Worm (Caenorhabditis elegans): ENCODE results near the gene C09G9.8.

C09G9.8 gene

DNA sequence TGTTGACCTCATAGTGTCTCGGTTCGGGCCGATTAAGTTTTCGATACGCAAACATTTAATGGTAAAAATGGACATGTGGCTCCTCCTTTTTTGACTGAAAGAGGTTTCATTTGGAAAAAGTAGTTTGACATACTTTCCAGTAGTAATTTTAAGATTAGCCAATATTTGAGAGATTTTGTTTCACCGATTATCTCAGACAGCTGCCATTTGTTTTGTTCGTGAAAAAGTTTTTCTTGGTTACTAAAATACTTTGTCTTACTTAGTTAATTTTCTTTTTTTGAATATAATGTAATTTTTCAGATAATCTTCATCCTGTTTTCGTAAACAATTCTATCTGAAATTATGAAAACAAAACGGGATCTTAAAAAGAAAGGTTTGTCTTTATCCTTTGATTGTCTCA lies 4.9 kb downstream of the C09G9.8 start, which contains the start of gene C09G9.5:
TSS of gene C09G9.5 (plus strand) at position 301 of the 400 bp plus-strand sequence.
- TF ChIP-seq mab-9 (GFP tag; IDR thresholded peaks at IDR 0.05) (no peak), lin-35 (GFP tag; optimal IDR thresholded peaks at IDR 0.05) (no peak), C16A3.4 (tag; optimal IDR thresholded peaks at IDR 0.05) (no peak), snu-23 (GFP tag; optimal IDR thresholded peaks at IDR 0.05) (no peak), ama-1 (optimal IDR thresholded peaks at IDR 0.05) (no peak), F16B12.6 (tag; optimal IDR thresholded peaks at IDR 0.05) (no peak), rnt-1 (tag; optimal IDR thresholded peaks at IDR 0.05) (no peak), hlh-4 (tag; optimal IDR thresholded peaks at IDR 0.05) (no peak), sox-4 (tag; optimal IDR thresholded peaks at IDR 0.05) (no peak), mdl-1 (tag; optimal IDR thresholded peaks at IDR 0.05) (no peak), skn-1 (tag; optimal IDR thresholded peaks at IDR 0.05) (no peak), ceh-82 (tag; optimal IDR thresholded peaks at IDR 0.05) (no peak), fkh-10 (GFP tag; optimal IDR thresholded peaks at IDR 0.05) (no peak), nhr-90 (tag; optimal IDR thresholded peaks at IDR 0.05; ENCODE audit: poor library complexity) (no peak)

DNA sequence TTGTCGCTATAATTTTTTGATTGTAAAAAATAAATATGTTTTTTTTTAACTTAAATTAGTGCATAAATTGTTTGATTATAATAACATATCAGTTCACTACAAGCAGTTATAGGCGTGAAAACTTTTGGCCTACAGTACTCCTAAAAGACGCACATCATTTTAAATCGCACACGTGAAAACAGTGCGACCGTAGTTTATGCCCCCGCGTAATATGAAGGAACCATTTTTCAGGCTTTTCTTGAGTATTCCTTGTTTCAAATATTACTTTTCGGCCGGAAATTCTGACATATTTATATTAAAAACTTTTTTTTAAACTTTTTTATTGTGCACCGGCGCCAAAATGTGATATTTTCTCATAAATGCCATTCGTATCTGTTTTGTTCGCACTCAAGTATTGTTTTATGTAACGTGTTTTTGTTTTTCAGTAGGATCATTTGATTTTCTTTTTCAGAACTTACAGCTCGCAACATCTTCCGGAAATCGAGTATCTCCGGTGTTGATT lies 7.3 kb downstream of the C09G9.8 start, which contains the start of gene oma-1:
TSS of gene oma-1 (plus strand) at position 452 of the 502 bp plus-strand sequence.
- no peak for TF ChIP-seq egl-27 (tag; optimal IDR thresholded peaks at IDR 0.05)
- TF ChIP-seq nhr-85 (tag) = peak; percentile 35

DNA sequence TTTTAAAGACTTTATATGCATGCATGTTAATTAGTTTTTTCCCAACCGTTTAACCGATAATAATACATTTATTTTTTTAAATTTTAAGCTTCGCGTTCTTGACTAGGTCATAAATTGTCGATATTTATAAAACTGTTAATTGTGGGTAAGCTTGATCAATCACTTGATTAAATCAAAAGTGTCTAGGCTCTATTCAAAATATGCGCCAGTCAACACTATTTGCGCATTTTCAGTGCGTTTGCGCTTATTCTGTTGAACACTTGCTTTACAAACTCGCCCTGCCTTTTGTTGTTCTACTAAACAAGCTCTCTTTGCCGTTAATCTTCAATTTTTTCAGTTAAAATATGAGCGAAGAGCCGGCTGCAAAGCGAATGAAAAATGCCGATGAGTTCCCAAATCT lies 9.8 kb downstream of the C09G9.8 start, which contains the start of gene spr-2:
TSS of gene spr-2 (plus strand) at position 332 of the 400 bp plus-strand sequence.
- TF ChIP-seq dsc-1 (tag; optimal IDR thresholded peaks at IDR 0.05) = peak; percentile 75
- no peak for TF ChIP-seq ets-5 (GFP tag; IDR thresholded peaks at IDR 0.05)
- peak; percentile 65 for TF ChIP-seq lin-15B (tag; optimal IDR thresholded peaks at IDR 0.05)
- TF ChIP-seq elt-3 (tag; optimal IDR thresholded peaks at IDR 0.05) = peak in 2 of 6 experiments; percentile 12 to 34
- no peak for TF ChIP-seq tlp-1 (tag; optimal IDR thresholded peaks at IDR 0.05)
- TF ChIP-seq ama-1 (optimal IDR thresholded peaks at IDR 0.05) = no peak
- peak; percentile 42 for TF ChIP-seq lin-13 (GFP tag; optimal IDR thresholded peaks at IDR 0.05)
- peak; percentile 59 for TF ChIP-seq irx-1 (tag; optimal IDR thresholded peaks at IDR 0.05)
- TF ChIP-seq ceh-90 (tag; optimal IDR thresholded peaks at IDR 0.05) = no peak
- no peak for TF ChIP-seq zag-1 (tag; optimal IDR thresholded peaks at IDR 0.05)
- peak; percentile 67 for TF ChIP-seq nhr-11 (tag; optimal IDR thresholded peaks at IDR 0.05)
- TF ChIP-seq alr-1 (tag; optimal IDR thresholded peaks at IDR 0.05; ENCODE audit: borderline replicate concordance) = no peak
- TF ChIP-seq fkh-10 (GFP tag; optimal IDR thresholded peaks at IDR 0.05) = peak; percentile 30
- peak; percentile 50 for TF ChIP-seq fkh-8 (tag; optimal IDR thresholded peaks at IDR 0.05)
- TF ChIP-seq unc-130 (tag; optimal IDR thresholded peaks at IDR 0.05) = peak; percentile 37
- TF ChIP-seq nhr-77 (tag; optimal IDR thresholded peaks at IDR 0.05) = peak; percentile 19
- TF ChIP-seq C04F5.9 (tag; optimal IDR thresholded peaks at IDR 0.05) = peak; percentile 14
- peak; percentile 80 for TF ChIP-seq xbp-1 (tag; optimal IDR thresholded peaks at IDR 0.05)
- no peak for TF ChIP-seq nhr-28 (tag; optimal IDR thresholded peaks at IDR 0.05)
- peak; percentile 84 to 87 for TF ChIP-seq lsy-2 (tag; optimal IDR thresholded peaks at IDR 0.05)
- TF ChIP-seq unc-86 (tag; optimal IDR thresholded peaks at IDR 0.05) = peak; percentile 59
- TF ChIP-seq swsn-7 (tag; optimal IDR thresholded peaks at IDR 0.05) = peak; percentile 81
- TF ChIP-seq fos-1 (tag; optimal IDR thresholded peaks at IDR 0.05) = peak; percentile 55
- TF ChIP-seq nhr-20 (tag; optimal IDR thresholded peaks at IDR 0.05) = peak; percentile 81
- no peak for TF ChIP-seq unc-98 (GFP tag; IDR thresholded peaks at IDR 0.05)
- TF ChIP-seq isw-1 (GFP tag; IDR thresholded peaks at IDR 0.05) = peak; percentile 42; the same call in 1 of the 2 replicates
- peak; percentile 5 for TF ChIP-seq mef-2 (tag; optimal IDR thresholded peaks at IDR 0.05)
- TF ChIP-seq lir-3 (tag; optimal IDR thresholded peaks at IDR 0.05; ENCODE audit: poor library complexity) = no peak
- TF ChIP-seq nhr-85 (tag) = peak; percentile 76
- peak; percentile 39 for TF ChIP-seq jun-1 (tag; optimal IDR thresholded peaks at IDR 0.05)
- TF ChIP-seq C16A3.4 (tag; optimal IDR thresholded peaks at IDR 0.05) = peak; percentile 76
- TF ChIP-seq sox-4 (tag; optimal IDR thresholded peaks at IDR 0.05) = peak; percentile 4
- TF ChIP-seq unc-62 (GFP tag; optimal IDR thresholded peaks at IDR 0.05) = no peak
- TF ChIP-seq sptf-1 (tag; optimal IDR thresholded peaks at IDR 0.05) = no peak
- no peak for TF ChIP-seq nhr-84 (tag; optimal IDR thresholded peaks at IDR 0.05)
- peak in 1 of 2 experiments; percentile 3 for TF ChIP-seq ztf-11 (tag; optimal IDR thresholded peaks at IDR 0.05)
- TF ChIP-seq hlh-17 (GFP tag; optimal IDR thresholded peaks at IDR 0.05; ENCODE audit: borderline replicate concordance) = no peak
- no peak for TF ChIP-seq hpl-2 (GFP tag; optimal IDR thresholded peaks at IDR 0.05)
- TF ChIP-seq egl-13 (tag; optimal IDR thresholded peaks at IDR 0.05) = peak; percentile 39

All from whole organism, L1 larva.